Fruit fly (Drosophila melanogaster) whole organism, adult: Measurements from ENCODE around the gene spi.

Experiments used
- CG11617 ChIP-seq: fragments of 200-800 bp; sonication (Bioruptor generic); optimal IDR thresholded peaks from 2 replicates; lab custom pipeline; 2017; ENCODE audit warnings: mild to moderate bottlenecking, missing biosample characterization, missing genetic modification reagents, missing genetic modification characterization
- CG12768 ChIP-seq: fragments of 200-800 bp; sonication (Bioruptor generic); optimal IDR thresholded peaks from 2 replicates; lab custom pipeline; 2017; ENCODE audit warnings: missing biosample characterization, missing genetic modification characterization, mild to moderate bottlenecking, moderate library complexity, missing genetic modification reagents
- CG14711 ChIP-seq: fragments of 200-800 bp; sonication (Bioruptor generic); optimal IDR thresholded peaks from 2 replicates; lab custom pipeline; 2018; ENCODE audit warnings: missing biosample characterization, mild to moderate bottlenecking, missing genetic modification characterization, moderate library complexity
- CG1620 ChIP-seq: fragments of 200-800 bp; sonication (Bioruptor generic); optimal IDR thresholded peaks from 2 replicates; lab custom pipeline; 2016; ENCODE audit warnings: missing biosample characterization, missing genetic modification characterization
- CG33017 ChIP-seq: fragments of 200-800 bp; sonication (Bioruptor generic); optimal IDR thresholded peaks from 2 replicates; lab custom pipeline; 2018; ENCODE audit warnings: missing biosample characterization, mild to moderate bottlenecking, missing genetic modification characterization, moderate library complexity
- CG5204 ChIP-seq: fragments of 200-800 bp; sonication (Bioruptor generic); optimal IDR thresholded peaks from 2 replicates; lab custom pipeline; 2016; ENCODE audit warnings: missing biosample characterization, missing genetic modification characterization
- CG7045 ChIP-seq: fragments of 200-800 bp; sonication (Bioruptor generic); optimal IDR thresholded peaks from 2 replicates; lab custom pipeline; 2017; ENCODE audit warnings: missing biosample characterization, mild to moderate bottlenecking, missing genetic modification characterization
- CG7101 ChIP-seq: fragments of 200-800 bp; sonication (Bioruptor generic); optimal IDR thresholded peaks from 2 replicates; lab custom pipeline; 2018; ENCODE audit warnings: missing biosample characterization, mild to moderate bottlenecking, missing genetic modification characterization, moderate library complexity
- Clk ChIP-seq: fragments of 200-800 bp; sonication (Bioruptor generic); optimal IDR thresholded peaks from 2 replicates; lab custom pipeline; 2017; ENCODE audit warnings: missing biosample characterization, missing genetic modification characterization
- Crg-1 ChIP-seq: fragments of 200-800 bp; sonication (Bioruptor generic); optimal IDR thresholded peaks from 2 replicates; lab custom pipeline; 2016; ENCODE audit warnings: missing biosample characterization, missing genetic modification characterization
- Hr96 ChIP-seq: fragments of 200-800 bp; sonication (Bioruptor generic); optimal IDR thresholded peaks from 2 replicates; lab custom pipeline; 2016; ENCODE audit warnings: missing biosample characterization, missing genetic modification characterization
- Mnt ChIP-seq: fragments of 200-800 bp; sonication (Bioruptor generic); optimal IDR thresholded peaks from 2 replicates; lab custom pipeline; 2016; ENCODE audit warnings: missing biosample characterization, mild to moderate bottlenecking, missing genetic modification characterization
- bab1 ChIP-seq: fragments of 200-800 bp; sonication (Bioruptor generic); optimal IDR thresholded peaks from 3 replicates; lab custom pipeline; 2019; ENCODE audit warnings: missing biosample characterization, mild to moderate bottlenecking, missing genetic modification characterization, moderate library complexity
- cic ChIP-seq: fragments of 200-800 bp; sonication (Bioruptor generic); optimal IDR thresholded peaks from 2 replicates; lab custom pipeline; 2017; ENCODE audit warnings: missing biosample characterization, mild to moderate bottlenecking, missing genetic modification characterization, moderate library complexity
- cnc ChIP-seq, 2 experiments: fragments of >200 bp; optimal IDR thresholded peaks; 2 replicates each; lab custom pipeline; 2017
- kay ChIP-seq: fragments of 200-800 bp; sonication (Bioruptor generic); peaks from one replicate; lab custom pipeline; 2016; ENCODE audit warnings: missing biosample characterization, missing genetic modification characterization, borderline replicate concordance
- ovo ChIP-seq: fragments of 200-800 bp; sonication (Bioruptor generic); optimal IDR thresholded peaks from 2 replicates; lab custom pipeline; 2016; ENCODE audit warnings: missing biosample characterization, missing genetic modification characterization
- pad ChIP-seq: fragments of 200-800 bp; sonication (Bioruptor generic); optimal IDR thresholded peaks from 3 replicates; lab custom pipeline; 2017; ENCODE audit warnings: missing biosample characterization, missing genetic modification characterization, mild to moderate bottlenecking, moderate library complexity, missing genetic modification reagents
- tj ChIP-seq: fragments of 200-800 bp; sonication (Bioruptor generic); optimal IDR thresholded peaks from 3 replicates; lab custom pipeline; 2017; ENCODE audit warnings: missing biosample characterization, mild to moderate bottlenecking, missing genetic modification characterization, moderate library complexity
- toe ChIP-seq: fragments of 200-800 bp; sonication (Bioruptor generic); optimal IDR thresholded peaks from 2 replicates; lab custom pipeline; 2016; ENCODE audit warnings: missing biosample characterization, missing genetic modification characterization

Gene spi

dm6 chr2L:19528308-19528707, 48.8 kb downstream of the spi start:
- peak; percentile 98 for TF ChIP-seq CG14711
- peak; percentile 96 for TF ChIP-seq CG1620
- peak; percentile 99 for TF ChIP-seq bab1 (GFP tag; lab: Kevin White, UChicago)
- peak; percentile 98 for TF ChIP-seq Hr96
- TF ChIP-seq pad: peak; percentile 95
- peak; percentile 99 for TF ChIP-seq CG7101 (tag; lab: Kevin White, UChicago)
- peak; percentile 99 for TF ChIP-seq CG12768 (GFP tag; lab: Kevin White, UChicago)
- TF ChIP-seq CG11617: peak; percentile 99
- peak; percentile 97 for TF ChIP-seq cic (GFP tag; lab: Kevin White, UChicago)
- peak; percentile 86 for TF ChIP-seq tj
- TF ChIP-seq kay: peak; percentile 99
- TF ChIP-seq Mnt (GFP tag; lab: Kevin White, UChicago): peak; percentile 92
- TF ChIP-seq cnc (optimal IDR thresholded peaks at IDR 0.05; lab: Kevin White, UChicago): no peak
- peak; percentile 98 for TF ChIP-seq CG5204 (GFP tag; lab: Kevin White, UChicago)
- peak; percentile 60 for TF ChIP-seq ovo (GFP tag; lab: Kevin White, UChicago)
- peak; percentile 96 for TF ChIP-seq toe (GFP tag; lab: Kevin White, UChicago)
- peak; percentile 97 for TF ChIP-seq Clk (GFP tag; lab: Kevin White, UChicago)
- peak; percentile 99 for TF ChIP-seq CG7045 (GFP tag; lab: Kevin White, UChicago)
- peak; percentile 100 for TF ChIP-seq CG33017 (tag; lab: Kevin White, UChicago)
- peak; percentile 95 for TF ChIP-seq Crg-1

DNA sequence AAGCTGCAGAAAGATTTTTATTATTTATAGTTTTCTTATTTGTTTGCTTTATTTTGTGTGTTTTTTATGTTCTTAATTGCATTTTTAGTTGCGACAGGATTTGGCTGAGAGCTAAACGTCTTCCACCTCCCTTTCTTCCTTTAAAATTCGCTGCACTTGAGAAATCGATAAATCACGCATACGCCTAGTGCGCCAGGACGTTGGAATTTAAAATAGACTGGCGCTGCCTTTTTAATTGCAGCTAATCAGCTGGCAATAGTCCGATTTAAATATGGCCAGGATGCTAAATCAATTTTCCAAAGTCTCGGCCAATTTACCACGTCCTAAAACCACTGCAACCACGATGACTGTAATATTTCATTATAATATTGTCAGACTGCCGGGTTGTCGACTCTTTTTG, 50.3 kb downstream of the spi start:
- TF ChIP-seq Mnt (GFP tag; lab: Kevin White, UChicago) (no peak), pad (no peak), CG5204 (GFP tag; lab: Kevin White, UChicago) (no peak), CG11617 (no peak), CG33017 (tag; lab: Kevin White, UChicago) (no peak), bab1 (GFP tag; lab: Kevin White, UChicago) (no peak), Crg-1 (no peak), Hr96 (no peak), CG7045 (GFP tag; lab: Kevin White, UChicago) (no peak), CG1620 (no peak), CG14711 (no peak), kay (no peak), CG7101 (tag; lab: Kevin White, UChicago) (no peak), cic (GFP tag; lab: Kevin White, UChicago) (no peak), tj (no peak), ovo (GFP tag; lab: Kevin White, UChicago) (no peak), Clk (GFP tag; lab: Kevin White, UChicago) (no peak), cnc (optimal IDR thresholded peaks at IDR 0.05; lab: Kevin White, UChicago) (no peak), CG12768 (GFP tag; lab: Kevin White, UChicago) (no peak), toe (GFP tag; lab: Kevin White, UChicago) (no peak)

dm6 chr2L:19526316-19526715, 50.8 kb downstream of the spi start, which contains the start of the genes Dpm1 and CG10137:
Dpm1 (minus strand) TSS chr2L:19526368.
CG10137 (plus strand) TSS chr2L:19526686.
- TF ChIP-seq Mnt (GFP tag; lab: Kevin White, UChicago): peak; percentile 12
- no peak for TF ChIP-seq CG33017 (tag; lab: Kevin White, UChicago)
- TF ChIP-seq bab1 (GFP tag; lab: Kevin White, UChicago): peak; percentile 60
- peak; percentile 26 for TF ChIP-seq CG7101 (tag; lab: Kevin White, UChicago)
- peak; percentile 19 for TF ChIP-seq pad
- peak; percentile 30 for TF ChIP-seq CG1620

dm6 chr2L:19519611-19520010, 57.5 kb downstream of the spi start:
- TF ChIP-seq CG12768 (GFP tag; lab: Kevin White, UChicago) (peak; percentile 4), Clk (GFP tag; lab: Kevin White, UChicago) (no peak)

DNA sequence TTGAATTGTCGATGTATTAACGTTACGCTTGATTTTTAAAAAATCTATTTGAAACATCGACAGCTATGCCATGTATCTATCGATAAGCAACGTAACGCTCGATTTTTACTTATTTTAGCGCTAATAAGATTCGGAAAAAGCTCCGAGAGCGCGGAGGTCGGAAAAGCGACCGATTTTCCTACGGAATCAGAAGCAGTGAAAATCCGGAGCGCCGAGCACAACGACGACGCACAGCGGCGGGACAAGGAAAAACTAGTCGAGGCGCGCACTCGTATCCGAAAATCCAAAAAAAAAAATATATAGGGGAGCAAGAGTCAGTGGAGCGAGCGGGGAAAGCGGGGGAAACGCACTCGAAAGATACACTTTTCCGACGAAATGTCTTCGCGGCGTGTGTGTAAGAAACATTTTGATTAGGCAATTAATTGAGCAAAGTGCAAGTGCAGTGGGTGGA, 58.5 kb downstream of the spi start, which contains the start of gene CG10132:
TSS of gene CG10132 (plus strand) at position 189 of the 451 bp plus-strand sequence.
- TF ChIP-seq CG1620: no peak
- TF ChIP-seq toe (GFP tag; lab: Kevin White, UChicago): no peak
- no peak for TF ChIP-seq cnc (optimal IDR thresholded peaks at IDR 0.05; lab: Kevin White, UChicago)
- TF ChIP-seq CG12768 (GFP tag; lab: Kevin White, UChicago): no peak
- TF ChIP-seq CG5204 (GFP tag; lab: Kevin White, UChicago): no peak
- TF ChIP-seq CG7045 (GFP tag; lab: Kevin White, UChicago): no peak
- no peak for TF ChIP-seq Crg-1
- TF ChIP-seq CG33017 (tag; lab: Kevin White, UChicago): no peak
- no peak for TF ChIP-seq kay
- TF ChIP-seq CG7101 (tag; lab: Kevin White, UChicago): no peak
- TF ChIP-seq pad: no peak
- TF ChIP-seq Clk (GFP tag; lab: Kevin White, UChicago): no peak
- TF ChIP-seq tj: no peak
- no peak for TF ChIP-seq ovo (GFP tag; lab: Kevin White, UChicago)
- TF ChIP-seq Hr96: no peak
